Worm (Caenorhabditis elegans): Measurements from ENCODE around the gene Y71H2AM.25.

- TF ChIP-seq lsy-2 (tag; optimal IDR thresholded peaks at IDR 0.05) (peak; percentile 85 to 94), lin-13 (GFP tag; optimal IDR thresholded peaks at IDR 0.05) (peak; percentile 92), ZK546.5 (tag; optimal IDR thresholded peaks at IDR 0.05) (peak; percentile 52), unc-62 (GFP tag; optimal IDR thresholded peaks at IDR 0.05) (no peak), nhr-11 (tag; optimal IDR thresholded peaks at IDR 0.05) (no peak), F13H6.1 (tag; optimal IDR thresholded peaks at IDR 0.05) (peak; percentile 89), nhr-21 (tag; optimal IDR thresholded peaks at IDR 0.05) (peak; percentile 56), nhr-6 (tag; optimal IDR thresholded peaks at IDR 0.05) (peak; percentile 58), ztf-4 (tag; optimal IDR thresholded peaks at IDR 0.05) (peak; percentile 14), ceh-82 (tag; optimal IDR thresholded peaks at IDR 0.05) (peak; percentile 25), nhr-25 (tag; optimal IDR thresholded peaks at IDR 0.05) (peak; percentile 89)
Observed at ce11 chrIII:2768635-2769034, 33.6 kb upstream of the Y71H2AM.25 start, which contains the start of gene swsn-3.

Measured in whole organism, L2 larva.